Fruit fly (Drosophila melanogaster) whole organism, embryonic: ENCODE data around the gene Ret.

Experiments
- Atf6 ChIP-seq: fragments of 200-800 bp; sonication (Bioruptor generic); IDR thresholded peaks from 2 replicates; pipeline ENCODE4 v1.3.6; 2022; ENCODE audit warnings: missing biosample characterization, missing genetic modification characterization
- CG10366 ChIP-seq: fragments of 200-800 bp; sonication (Bioruptor generic); IDR thresholded peaks from 2 replicates; pipeline ENCODE4 v1.3.6; 2022; ENCODE audit warnings: missing biosample characterization, missing genetic modification characterization
- CG12942 ChIP-seq: fragments of 200-800 bp; sonication (Bioruptor generic); optimal IDR thresholded peaks from 3 replicates; lab custom pipeline; 2016; ENCODE audit warnings: missing biosample characterization, missing genetic modification characterization
- CG7372 ChIP-seq: fragments of 200-800 bp; sonication (Bioruptor generic); IDR thresholded peaks from 2 replicates; pipeline ENCODE4 v1.3.6; 2022; ENCODE audit warnings: missing biosample characterization, missing genetic modification characterization
- Dip3 ChIP-seq: fragments of 200-800 bp; sonication (Bioruptor generic); optimal IDR thresholded peaks from 3 replicates; lab custom pipeline; 2016; ENCODE audit warnings: missing biosample characterization, missing genetic modification characterization
- Dp ChIP-seq: fragments of 200-800 bp; sonication (Bioruptor generic); optimal IDR thresholded peaks from 2 replicates; lab custom pipeline; 2018; ENCODE audit warnings: missing biosample characterization, mild to moderate bottlenecking, missing genetic modification characterization, moderate library complexity
- cg ChIP-seq: fragments of 200-800 bp; sonication (Bioruptor generic); optimal IDR thresholded peaks from 3 replicates; lab custom pipeline; 2019; ENCODE audit warnings: missing biosample characterization, mild to moderate bottlenecking, missing genetic modification characterization, moderate library complexity
- disco-r ChIP-seq: fragments of 200-800 bp; sonication (Bioruptor generic); optimal IDR thresholded peaks from 2 replicates; lab custom pipeline; 2016; ENCODE audit warnings: missing biosample characterization, missing genetic modification characterization
- fd3F ChIP-seq: fragments of 200-800 bp; sonication (Bioruptor generic); optimal IDR thresholded peaks from 2 replicates; lab custom pipeline; 2018; ENCODE audit warnings: missing biosample characterization, mild to moderate bottlenecking, missing genetic modification characterization, moderate library complexity
- lola ChIP-seq, 3 experiments: fragments of >200 bp in 2 of 3; fragments of 200-800 bp in 1 of 3; sonication (Bioruptor generic) in 1 of 3; optimal IDR thresholded peaks; 2 replicates each; lab custom pipeline; 2017 to 2019; ENCODE audit warnings: missing biosample characterization in 3 of 3, missing genetic modification characterization in 3 of 3, mild to moderate bottlenecking in 1 of 3, moderate library complexity in 1 of 3
- usp ChIP-seq: fragments of >200 bp; optimal IDR thresholded peaks from 2 replicates; lab custom pipeline; 2017; ENCODE audit warnings: missing biosample characterization, missing genetic modification characterization

DNA sequence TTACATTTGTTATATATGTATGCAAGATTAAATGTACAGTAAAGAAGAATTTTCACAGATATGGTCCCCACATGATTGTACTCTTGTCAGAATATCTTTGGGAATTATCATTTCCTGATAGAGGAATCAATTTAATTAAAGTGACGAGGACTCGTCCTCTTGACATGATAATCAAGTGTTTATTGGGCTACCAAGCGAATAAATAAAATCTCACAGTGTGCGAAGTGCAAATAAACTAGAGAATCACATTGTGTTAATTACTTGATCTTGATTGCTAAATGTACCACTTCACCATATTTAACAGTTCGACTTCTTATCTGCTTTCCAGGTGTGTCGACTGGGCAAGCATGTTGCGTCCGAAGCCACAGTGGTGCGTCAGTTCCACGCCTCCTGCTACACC lies 28.7 kb downstream of the Ret start:
- TF ChIP-seq usp (GFP tag; lab: Kevin White, UChicago): no peak
- no peak for TF ChIP-seq Dp
- no peak for TF ChIP-seq fd3F (GFP tag; lab: Kevin White, UChicago)
- TF ChIP-seq CG7372 (GFP tag; lab: Robert Waterston, UW): no peak
- TF ChIP-seq cg (GFP tag; lab: Kevin White, UChicago): no peak
- no peak for TF ChIP-seq Atf6 (GFP tag; lab: Robert Waterston, UW)
- TF ChIP-seq lola (GFP tag; optimal IDR thresholded peaks at IDR 0.05; lab: Kevin White, UChicago): no peak
- TF ChIP-seq CG10366: no peak
- no peak for TF ChIP-seq disco-r (GFP tag; lab: Kevin White, UChicago)
- TF ChIP-seq Dip3: no peak
- TF ChIP-seq CG12942 (GFP tag; lab: Kevin White, UChicago): no peak
